Worm (Caenorhabditis elegans) whole organism, mixed stage, embryonic: ENCODE data around the gene F43C11.1.

Source experiments
- ceh-39 ChIP-seq: fragments of 150-350 bp; optimal IDR thresholded peaks from 2 replicates; lab custom pipeline; 2014; ENCODE audit warnings: missing biosample characterization, missing genetic modification characterization
- elt-1 ChIP-seq: sonication (generic microtip); optimal IDR thresholded peaks from 2 replicates; lab custom pipeline; 2017; ENCODE audit warnings: missing genetic modification characterization, mild to moderate bottlenecking, missing compliant biosample characterization, antibody characterized with exemption, moderate library complexity, borderline replicate concordance; ENCODE audit not compliant: insufficient read depth
- lsy-2 ChIP-seq: fragments of 150-350 bp; optimal IDR thresholded peaks from 2 replicates; lab custom pipeline; 2014; ENCODE audit warnings: missing biosample characterization, missing genetic modification characterization
- nhr-237 ChIP-seq: fragments of 150-350 bp; optimal IDR thresholded peaks from 2 replicates; lab custom pipeline; 2014; ENCODE audit warnings: missing biosample characterization, missing genetic modification characterization
- snpc-4 ChIP-seq: fragments of 150-350 bp; optimal IDR thresholded peaks from 2 replicates; lab custom pipeline; 2014; ENCODE audit warnings: missing biosample characterization, missing genetic modification characterization
- sptf-1 ChIP-seq: sonication (generic microtip); optimal IDR thresholded peaks from 2 replicates; lab custom pipeline; 2017; ENCODE audit warnings: mild to moderate bottlenecking, missing genetic modification characterization, moderate library complexity, missing compliant biosample characterization
- tbx-8 ChIP-seq: fragments of 200-800 bp; sonication (Bioruptor generic); optimal IDR thresholded peaks from 2 replicates; lab custom pipeline; 2018; ENCODE audit warnings: mild to moderate bottlenecking, missing genetic modification characterization, moderate library complexity, missing compliant biosample characterization
- unc-120 ChIP-seq: sonication (generic microtip); optimal IDR thresholded peaks from 2 replicates; lab custom pipeline; 2017; ENCODE audit warnings: missing genetic modification characterization, missing compliant biosample characterization; ENCODE audit not compliant: poor library complexity, severe bottlenecking
- unc-39 ChIP-seq: fragments of 150-350 bp; optimal IDR thresholded peaks from 2 replicates; lab custom pipeline; 2014; ENCODE audit warnings: missing biosample characterization, missing genetic modification characterization
- unc-62 ChIP-seq: fragments of 150-350 bp; optimal IDR thresholded peaks from 2 replicates; lab custom pipeline; 2014; ENCODE audit warnings: missing biosample characterization, missing genetic modification reagents, missing genetic modification characterization

DNA sequence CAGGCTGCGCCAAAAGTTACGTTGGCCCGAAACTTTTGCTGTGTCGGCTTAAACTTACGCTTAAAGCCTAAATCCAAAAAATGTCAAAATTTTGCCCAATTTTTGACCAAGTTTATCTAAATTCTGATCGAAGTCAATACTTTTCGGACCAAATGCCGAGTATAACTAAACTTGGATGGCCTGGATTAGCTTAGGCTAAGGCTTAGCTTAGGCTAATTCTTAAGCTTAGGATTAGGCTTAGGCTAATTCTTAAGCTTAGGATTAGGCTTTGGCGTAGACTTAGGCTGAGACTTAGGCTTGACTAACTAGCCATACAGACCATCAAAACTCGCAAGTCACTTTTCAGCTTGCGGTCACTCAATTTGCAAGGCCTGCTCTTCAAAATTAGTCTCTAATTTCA lies 20.7 kb upstream of the F43C11.1 start:
- TF ChIP-seq nhr-237 (tag; lab: Kevin White, UChicago) (no peak), unc-39 (tag; lab: Kevin White, UChicago) (no peak), tbx-8 (GFP tag; lab: Kevin White, UChicago) (no peak), unc-62 (GFP tag; lab: Kevin White, UChicago) (no peak), ceh-39 (tag; lab: Kevin White, UChicago) (no peak), snpc-4 (tag; lab: Kevin White, UChicago) (no peak), unc-120 (tag; lab: Kevin White, UChicago) (no peak), sptf-1 (tag; lab: Kevin White, UChicago) (no peak), elt-1 (tag; lab: Kevin White, UChicago) (no peak), lsy-2 (tag; lab: Kevin White, UChicago) (no peak)
